Fruit fly (Drosophila melanogaster) whole organism, embryonic: ENCODE measurements around the gene CG7806.
A peak's percentile ranks its signal among the peaks of the same experiment; 100 is the strongest.

Source experiments
- Aef1 ChIP-seq: fragments of 200-800 bp; sonication (Bioruptor generic); IDR thresholded peaks from 3 replicates; pipeline ENCODE4 v1.3.6; 2022; ENCODE audit warnings: missing biosample characterization, missing genetic modification characterization
- Awh ChIP-seq: fragments of 200-800 bp; sonication (Bioruptor generic); IDR thresholded peaks from 2 replicates; pipeline ENCODE4, ENCODE4 v1.3.6; 2022; ENCODE audit warnings: missing biosample characterization, missing genetic modification characterization
- C15 ChIP-seq: fragments of 200-800 bp; sonication (Bioruptor generic); IDR thresholded peaks from 3 replicates; pipeline ENCODE4 v1.3.6; 2022; ENCODE audit warnings: missing biosample characterization, missing genetic modification characterization
- CG12104 ChIP-seq: fragments of 200-800 bp; sonication (Bioruptor generic); optimal IDR thresholded peaks from 3 replicates; lab custom pipeline; 2016; ENCODE audit warnings: missing biosample characterization, missing genetic modification characterization
- CG12236 ChIP-seq: fragments of 200-800 bp; sonication (Bioruptor generic); optimal IDR thresholded peaks from 2 replicates; lab custom pipeline; 2016; ENCODE audit warnings: missing biosample characterization, missing genetic modification characterization
- CG12391 ChIP-seq: fragments of 200-800 bp; sonication (Bioruptor generic); optimal IDR thresholded peaks from 3 replicates; lab custom pipeline; 2018; ENCODE audit warnings: missing biosample characterization, mild to moderate bottlenecking, missing genetic modification characterization, moderate library complexity
- CG13123 ChIP-seq: fragments of 200-800 bp; sonication (Bioruptor generic); optimal IDR thresholded peaks from 2 replicates; lab custom pipeline; 2016; ENCODE audit warnings: missing biosample characterization, missing genetic modification characterization
- CG13775 ChIP-seq: fragments of 200-800 bp; sonication (Bioruptor generic); optimal IDR thresholded peaks from 3 replicates; lab custom pipeline; 2017; ENCODE audit warnings: missing biosample characterization, mild to moderate bottlenecking, missing genetic modification characterization
- CG14441 ChIP-seq: fragments of 200-800 bp; sonication (Bioruptor generic); IDR thresholded peaks from 2 replicates; pipeline ENCODE4 v1.3.6; 2022; ENCODE audit warnings: missing biosample characterization, missing genetic modification characterization
- CG14710 ChIP-seq: fragments of 200-800 bp; sonication (Bioruptor generic); optimal IDR thresholded peaks from 3 replicates; lab custom pipeline; 2019; ENCODE audit warnings: missing biosample characterization, mild to moderate bottlenecking, missing genetic modification characterization, moderate library complexity
- CG15011 ChIP-seq: fragments of 200-800 bp; sonication (Bioruptor generic); optimal IDR thresholded peaks from 3 replicates; lab custom pipeline; 2018; ENCODE audit warnings: missing biosample characterization, mild to moderate bottlenecking, missing genetic modification characterization
- CG16863 ChIP-seq: fragments of 200-800 bp; sonication (Bioruptor generic); optimal IDR thresholded peaks from 3 replicates; lab custom pipeline; 2016; ENCODE audit warnings: missing biosample characterization, missing genetic modification characterization
- CG17186 ChIP-seq: fragments of 200-800 bp; sonication (Bioruptor generic); optimal IDR thresholded peaks from 3 replicates; lab custom pipeline; 2017; ENCODE audit warnings: missing biosample characterization, missing genetic modification reagents, missing genetic modification characterization
- CG17802 ChIP-seq: fragments of 200-800 bp; sonication (Bioruptor generic); optimal IDR thresholded peaks from 2 replicates; lab custom pipeline; 2018; ENCODE audit warnings: missing biosample characterization, mild to moderate bottlenecking, missing genetic modification characterization, moderate library complexity
- CG1832 ChIP-seq: fragments of 200-800 bp; sonication (Bioruptor generic); optimal IDR thresholded peaks from 2 replicates; lab custom pipeline; 2017; ENCODE audit warnings: missing biosample characterization, mild to moderate bottlenecking, missing genetic modification characterization, inconsistent platforms
- CG31388 ChIP-seq: fragments of 200-800 bp; sonication (Bioruptor generic); optimal IDR thresholded peaks from 2 replicates; lab custom pipeline; 2016; ENCODE audit warnings: missing biosample characterization, missing genetic modification characterization
- CG34376 ChIP-seq: fragments of 200-800 bp; sonication (Bioruptor generic); optimal IDR thresholded peaks from 2 replicates; lab custom pipeline; 2018; ENCODE audit warnings: missing biosample characterization, mild to moderate bottlenecking, missing genetic modification characterization
- CG7556 ChIP-seq: fragments of 200-800 bp; sonication (Bioruptor generic); optimal IDR thresholded peaks from 2 replicates; lab custom pipeline; 2017; ENCODE audit warnings: missing biosample characterization, mild to moderate bottlenecking, missing genetic modification characterization
- CG8924 ChIP-seq: fragments of 200-800 bp; optimal IDR thresholded peaks from 3 replicates; lab custom pipeline; 2019; ENCODE audit warnings: missing biosample characterization, mild to moderate bottlenecking, missing genetic modification characterization, moderate library complexity
- CTCF ChIP-seq: fragments of 200-800 bp; sonication (Bioruptor generic); optimal IDR thresholded peaks from 2 replicates; lab custom pipeline; 2017; ENCODE audit warnings: missing biosample characterization, mild to moderate bottlenecking, missing genetic modification characterization, moderate library complexity
- CrebB ChIP-seq: fragments of 200-800 bp; sonication (Bioruptor generic); optimal IDR thresholded peaks from 3 replicates; lab custom pipeline; 2018; ENCODE audit warnings: missing biosample characterization, mild to moderate bottlenecking, missing genetic modification characterization
- Dbx ChIP-seq: fragments of 200-800 bp; sonication (Bioruptor generic); IDR thresholded peaks from 3 replicates; pipeline ENCODE4 v1.3.6; 2022; ENCODE audit warnings: missing biosample characterization, missing genetic modification characterization
- E2f2 ChIP-seq: fragments of 200-800 bp; sonication (Bioruptor generic); IDR thresholded peaks from 2 replicates; pipeline ENCODE4 v1.3.6; 2022; ENCODE audit warnings: missing biosample characterization, missing genetic modification characterization
- Gsc ChIP-seq: fragments of 200-800 bp; sonication (Bioruptor generic); IDR thresholded peaks from 2 replicates; pipeline ENCODE4 v1.3.6; 2022; ENCODE audit warnings: missing biosample characterization, missing genetic modification characterization
- HLH3B ChIP-seq: fragments of 200-800 bp; sonication (Bioruptor generic); IDR thresholded peaks from 2 replicates; pipeline ENCODE4 v1.3.6; 2022; ENCODE audit warnings: missing biosample characterization, missing genetic modification characterization
- Hey ChIP-seq: fragments of 200-800 bp; sonication (Bioruptor generic); optimal IDR thresholded peaks from 3 replicates; lab custom pipeline; 2018; ENCODE audit warnings: missing biosample characterization, mild to moderate bottlenecking, missing genetic modification characterization
- Hmx ChIP-seq: fragments of 200-800 bp; sonication (Bioruptor generic); optimal IDR thresholded peaks from 2 replicates; lab custom pipeline; 2016; ENCODE audit warnings: missing biosample characterization, missing genetic modification characterization
- Med ChIP-seq: fragments of 200-800 bp; sonication (Bioruptor generic); peaks from one replicate; lab custom pipeline; 2016; ENCODE audit warnings: missing biosample characterization, missing genetic modification characterization, mild to moderate bottlenecking, inconsistent platforms, moderate library complexity
- Nf-YC ChIP-seq: fragments of 200-800 bp; optimal IDR thresholded peaks from 3 replicates; lab custom pipeline; 2019; ENCODE audit warnings: missing biosample characterization, mild to moderate bottlenecking, missing genetic modification characterization, moderate library complexity
- Rfx ChIP-seq: fragments of 200-800 bp; sonication (Bioruptor generic); IDR thresholded peaks from 2 replicates; pipeline ENCODE4 v1.3.6; 2022; ENCODE audit warnings: missing biosample characterization, missing genetic modification characterization
- Sry-β ChIP-seq: fragments of 200-800 bp; sonication (Bioruptor generic); optimal IDR thresholded peaks from 2 replicates; lab custom pipeline; 2018; ENCODE audit warnings: missing biosample characterization, mild to moderate bottlenecking, missing genetic modification characterization, moderate library complexity
- Ssrp ChIP-seq: fragments of 200-800 bp; sonication (Bioruptor generic); optimal IDR thresholded peaks from 2 replicates; lab custom pipeline; 2018; ENCODE audit warnings: missing biosample characterization, mild to moderate bottlenecking, missing genetic modification characterization, moderate library complexity
- Taf1 ChIP-seq: fragments of 200-800 bp; sonication (Bioruptor generic); IDR thresholded peaks from 2 replicates; pipeline ENCODE4 v1.3.6; 2022; ENCODE audit warnings: missing biosample characterization, missing genetic modification characterization
- Trl ChIP-seq, 3 experiments: fragments of >200 bp in 2 of 3; fragments of 200-800 bp in 1 of 3; sonication (Bioruptor generic) in 1 of 3; optimal IDR thresholded peaks; 2 replicates in 1 of 3; 3 replicates in 2 of 3; lab custom pipeline; 2016 to 2017; ENCODE audit warnings: missing biosample characterization in 1 of 3, missing genetic modification characterization in 1 of 3
- Vsx1 ChIP-seq: fragments of 200-800 bp; sonication (Bioruptor generic); optimal IDR thresholded peaks from 2 replicates; lab custom pipeline; 2017; ENCODE audit warnings: missing biosample characterization, mild to moderate bottlenecking, missing genetic modification characterization, missing genetic modification reagents
- abd-A ChIP-seq: fragments of 200-800 bp; sonication (Bioruptor generic); optimal IDR thresholded peaks from 3 replicates; lab custom pipeline; 2019; ENCODE audit warnings: missing biosample characterization, mild to moderate bottlenecking, missing genetic modification characterization, moderate library complexity
- cg ChIP-seq: fragments of 200-800 bp; sonication (Bioruptor generic); optimal IDR thresholded peaks from 3 replicates; lab custom pipeline; 2019; ENCODE audit warnings: missing biosample characterization, mild to moderate bottlenecking, missing genetic modification characterization, moderate library complexity
- corto ChIP-seq: fragments of 200-800 bp; sonication (Bioruptor generic); optimal IDR thresholded peaks from 2 replicates; lab custom pipeline; 2016; ENCODE audit warnings: missing biosample characterization, mild to moderate bottlenecking, missing genetic modification characterization, moderate library complexity
- crp ChIP-seq, 2 experiments: fragments of 200-800 bp; sonication (Bioruptor generic); optimal IDR thresholded peaks; 2 replicates in 1 of 2; 3 replicates in 1 of 2; lab custom pipeline; 2017; ENCODE audit warnings: missing biosample characterization in 2 of 2, missing genetic modification characterization in 2 of 2, mild to moderate bottlenecking in 1 of 2, moderate library complexity in 1 of 2
- dm ChIP-seq: fragments of 200-800 bp; sonication (Bioruptor generic); optimal IDR thresholded peaks from 3 replicates; lab custom pipeline; 2016; ENCODE audit warnings: missing biosample characterization, missing genetic modification characterization
- gsb-n ChIP-seq: fragments of 200-800 bp; sonication (Bioruptor generic); optimal IDR thresholded peaks from 3 replicates; lab custom pipeline; 2018; ENCODE audit warnings: missing biosample characterization, mild to moderate bottlenecking, missing genetic modification characterization
- h ChIP-seq: fragments of >200 bp; optimal IDR thresholded peaks from 2 replicates; lab custom pipeline; 2017
- hth ChIP-seq: fragments of >200 bp; optimal IDR thresholded peaks from 2 replicates; lab custom pipeline; 2017; ENCODE audit warnings: inconsistent platforms
- jigr1 ChIP-seq: fragments of 200-800 bp; sonication (Bioruptor generic); IDR thresholded peaks from 3 replicates; pipeline ENCODE4 v1.3.6; 2022; ENCODE audit warnings: missing biosample characterization, missing genetic modification characterization
- kay ChIP-seq: fragments of 200-800 bp; sonication (Bioruptor generic); optimal IDR thresholded peaks from 2 replicates; lab custom pipeline; 2016; ENCODE audit warnings: missing biosample characterization, missing genetic modification characterization
- nau ChIP-seq: fragments of 200-800 bp; sonication (Bioruptor generic); optimal IDR thresholded peaks from 3 replicates; lab custom pipeline; 2017; ENCODE audit warnings: missing biosample characterization, mild to moderate bottlenecking, missing genetic modification characterization, missing genetic modification reagents
- pfk ChIP-seq: fragments of 200-800 bp; sonication (Bioruptor generic); optimal IDR thresholded peaks from 2 replicates; lab custom pipeline; 2018; ENCODE audit warnings: missing biosample characterization, mild to moderate bottlenecking, missing genetic modification characterization, moderate library complexity
- pros ChIP-seq: fragments of 200-800 bp; sonication (Bioruptor generic); optimal IDR thresholded peaks from 3 replicates; lab custom pipeline; 2019; ENCODE audit warnings: missing biosample characterization, mild to moderate bottlenecking, missing genetic modification characterization, moderate library complexity
- row ChIP-seq: fragments of 200-800 bp; sonication (Bioruptor generic); IDR thresholded peaks from 3 replicates; pipeline ENCODE4 v1.3.6; 2022; ENCODE audit warnings: missing biosample characterization, missing genetic modification characterization
- salm ChIP-seq: fragments of 200-800 bp; sonication (Bioruptor generic); optimal IDR thresholded peaks from 2 replicates; lab custom pipeline; 2018; ENCODE audit warnings: missing biosample characterization, mild to moderate bottlenecking, missing genetic modification characterization
- sens-2 ChIP-seq: fragments of 200-800 bp; sonication (Bioruptor generic); IDR thresholded peaks from 2 replicates; pipeline ENCODE4 v1.3.6; 2022; ENCODE audit warnings: missing biosample characterization, missing genetic modification characterization
- wek ChIP-seq: fragments of 200-800 bp; sonication (Bioruptor generic); optimal IDR thresholded peaks from 3 replicates; lab custom pipeline; 2018; ENCODE audit warnings: missing biosample characterization, mild to moderate bottlenecking, missing genetic modification characterization, moderate library complexity

The CG7806 gene

dm6 chr2L:8311091-8311490 lies at the start of gene CG7806, which contains the start of gene CG7810 (continued):
- TF ChIP-seq sens-2 (GFP tag; lab: Robert Waterston, UW) (peak; percentile 63), E2f2 (peak; percentile 80), Vsx1 (GFP tag; lab: Kevin White, UChicago) (no peak), Hey (tag; lab: Kevin White, UChicago) (no peak), Trl (optimal IDR thresholded peaks at IDR 0.05; lab: Kevin White, UChicago) (no peak), Trl (GFP tag; optimal IDR thresholded peaks at IDR 0.05; lab: Kevin White, UChicago) (peak; percentile 94), pfk (no peak), corto (GFP tag; lab: Kevin White, UChicago) (no peak), HLH3B (GFP tag; lab: Robert Waterston, UW) (peak; percentile 91), CG16863 (peak; percentile 91), pros (peak; percentile 37), C15 (GFP tag; lab: Robert Waterston, UW) (peak; percentile 71; the same call in 2 of the 3 replicates), kay (GFP tag; lab: Kevin White, UChicago) (peak; percentile 81), Dbx (peak; percentile 82), hth (no peak), Nf-YC (peak; percentile 78), h (lab: Kevin White, UChicago) (no peak), nau (no peak), row (GFP tag; lab: Robert Waterston, UW) (peak; percentile 97), crp (GFP tag; optimal IDR thresholded peaks at IDR 0.05; lab: Kevin White, UChicago) (peak in 1 of 2 experiments; percentile 64), CG12236 (GFP tag; lab: Kevin White, UChicago) (peak; percentile 91), Hmx (GFP tag; lab: Kevin White, UChicago) (no peak), Taf1 (peak; percentile 72), CG15011 (GFP tag; lab: Kevin White, UChicago) (peak; percentile 74), CG12391 (tag; lab: Kevin White, UChicago) (peak; percentile 95), Sry-β (GFP tag; lab: Kevin White, UChicago) (peak; percentile 24), CG1832 (GFP tag; lab: Kevin White, UChicago) (no peak), jigr1 (GFP tag; lab: Robert Waterston, UW) (no peak; the same call in 2 of the 3 replicates), gsb-n (peak; percentile 90), CG12104 (GFP tag; lab: Kevin White, UChicago) (peak; percentile 78), CG17802 (tag; lab: Kevin White, UChicago) (peak; percentile 38), wek (GFP tag; lab: Kevin White, UChicago) (peak; percentile 60), cg (GFP tag; lab: Kevin White, UChicago) (no peak), CG14441 (peak; percentile 91), Aef1 (GFP tag; lab: Robert Waterston, UW) (peak; percentile 85), CG34376 (GFP tag; lab: Kevin White, UChicago) (peak; percentile 78), Rfx (peak; percentile 95), dm (GFP tag; lab: Kevin White, UChicago) (peak; percentile 69), Gsc (GFP tag; lab: Robert Waterston, UW) (no peak), CTCF (GFP tag; lab: Kevin White, UChicago) (peak; percentile 49), abd-A (tag; lab: Kevin White, UChicago) (no peak), Med (peak; percentile 98), CG17186 (GFP tag; lab: Kevin White, UChicago) (peak; percentile 69), Ssrp (peak; percentile 83), CG31388 (GFP tag; lab: Kevin White, UChicago) (peak; percentile 56), CrebB (peak; percentile 86), CG14710 (tag; lab: Kevin White, UChicago) (peak; percentile 92), CG8924 (tag; lab: Kevin White, UChicago) (peak; percentile 89), CG13775 (peak; percentile 89), CG7556 (GFP tag; lab: Kevin White, UChicago) (peak; percentile 89), CG13123 (GFP tag; lab: Kevin White, UChicago) (peak; percentile 91), salm (tag; lab: Kevin White, UChicago) (peak; percentile 89), Awh (GFP tag; lab: Robert Waterston, UW) (peak; percentile 80)
